Worm (Caenorhabditis elegans): ENCODE data around the gene C56G2.5.

DNA sequence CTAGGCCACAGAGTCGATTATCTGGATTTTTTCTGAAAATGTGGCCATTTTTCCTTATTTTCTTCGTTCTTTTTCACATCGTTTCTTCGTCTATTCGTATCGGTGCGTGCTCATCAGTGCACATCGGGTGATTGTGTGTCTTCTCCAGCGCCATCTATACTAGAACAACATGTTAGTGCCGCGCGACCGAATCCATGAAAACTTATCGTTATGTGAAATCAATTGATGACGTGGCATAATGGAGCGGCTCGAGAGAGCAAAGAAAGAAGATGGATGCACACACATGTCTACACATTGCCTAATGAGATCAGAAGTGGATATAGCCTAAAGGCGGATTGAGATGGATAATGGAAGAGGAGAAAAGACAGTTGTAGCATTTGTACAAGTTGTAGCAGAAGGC lies 11.8 kb downstream of the C56G2.5 start:
- TF ChIP-seq fkh-10 (GFP tag; optimal IDR thresholded peaks at IDR 0.05) (no peak), elt-3 (tag; optimal IDR thresholded peaks at IDR 0.05) (no peak), nhr-76 (tag; optimal IDR thresholded peaks at IDR 0.05) (no peak), unc-62 (GFP tag; optimal IDR thresholded peaks at IDR 0.05) (no peak), ceh-9 (tag; optimal IDR thresholded peaks at IDR 0.05) (no peak), elt-2 (tag; optimal IDR thresholded peaks at IDR 0.05) (no peak), nhr-77 (tag; optimal IDR thresholded peaks at IDR 0.05) (no peak), nhr-11 (tag; optimal IDR thresholded peaks at IDR 0.05) (no peak), lin-39 (tag; optimal IDR thresholded peaks at IDR 0.05) (no peak), skn-1 (tag; optimal IDR thresholded peaks at IDR 0.05) (no peak), snpc-4 (tag; optimal IDR thresholded peaks at IDR 0.05) (no peak), pha-4 (tag; optimal IDR thresholded peaks at IDR 0.05) (no peak), nhr-12 (tag; optimal IDR thresholded peaks at IDR 0.05) (no peak)

Data from whole organism, L3 larva.